Fruit fly (Drosophila melanogaster) whole organism: ENCODE measurements around the gene ed.

ENCODE experiments used
- CG8478 ChIP-seq: fragments of >200 bp; optimal IDR thresholded peaks from 2 replicates; lab custom pipeline; 2018; ENCODE audit warnings: inconsistent platforms
- EcR ChIP-seq, 2 experiments: fragments of >200 bp; optimal IDR thresholded peaks; 2 replicates each; lab custom pipeline; 2017; ENCODE audit warnings: missing biosample characterization in 2 of 2, missing genetic modification characterization in 2 of 2, missing genetic modification reagents in 2 of 2
- pan ChIP-seq: fragments of >200 bp; optimal IDR thresholded peaks from 2 replicates; lab custom pipeline; 2017
- psq ChIP-seq: fragments of >200 bp; optimal IDR thresholded peaks from 2 replicates; lab custom pipeline; 2017
- usp ChIP-seq: fragments of >200 bp; optimal IDR thresholded peaks from 2 replicates; lab custom pipeline; 2017; ENCODE audit warnings: missing biosample characterization, missing genetic modification characterization, mixed read lengths

- TF ChIP-seq psq = no peak
- no peak for TF ChIP-seq EcR (GFP tag; optimal IDR thresholded peaks at IDR 0.05; lab: Kevin White, UChicago)
- TF ChIP-seq usp = no peak
- TF ChIP-seq CG8478 (lab: Kevin White, UChicago) = no peak
- no peak for TF ChIP-seq pan (lab: Kevin White, UChicago)
These were observed 21.2 kb downstream of the ed start for dm6 chr2L:4052346-4052745.
